Fruit fly (Drosophila melanogaster): Measurements from ENCODE around the gene Dpm3.

DNA sequence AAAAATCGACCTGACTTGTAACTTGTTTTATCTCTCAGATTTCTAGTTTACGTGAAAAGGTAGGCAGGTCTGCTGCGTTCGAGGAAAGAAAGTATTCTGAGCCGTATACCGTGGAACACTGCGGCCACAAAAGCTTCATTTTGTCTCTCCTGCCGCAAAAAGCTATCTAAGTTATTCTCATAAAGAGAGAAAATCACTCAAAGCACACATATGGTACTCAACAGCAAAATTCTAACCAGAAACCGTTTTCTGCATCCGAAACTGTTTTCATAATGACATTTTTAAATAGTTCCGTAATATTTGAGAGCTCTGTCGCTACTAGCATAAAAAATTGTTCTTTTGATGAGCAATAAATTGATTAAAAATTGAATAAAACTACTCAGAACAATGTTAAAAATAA, 23.2 kb downstream of the Dpm3 start, which contains the start of the genes CG9813 and CG8870:
- TF ChIP-seq CG1620 (GFP tag; optimal IDR thresholded peaks at IDR 0.05) = no peak
- no peak for TF ChIP-seq CG33017 (tag; optimal IDR thresholded peaks at IDR 0.05)
- TF ChIP-seq Mnt (GFP tag; optimal IDR thresholded peaks at IDR 0.05) = no peak
- TF ChIP-seq CG11617 (GFP tag; optimal IDR thresholded peaks at IDR 0.05) = no peak
- no peak for TF ChIP-seq CG5204 (GFP tag; optimal IDR thresholded peaks at IDR 0.05)
- no peak for TF ChIP-seq cic (GFP tag; optimal IDR thresholded peaks at IDR 0.05)
- no peak for TF ChIP-seq kay (GFP tag; ENCODE audit: borderline replicate concordance)
- TF ChIP-seq Crg-1 (GFP tag; optimal IDR thresholded peaks at IDR 0.05) = no peak
- no peak for TF ChIP-seq CG7045 (GFP tag; optimal IDR thresholded peaks at IDR 0.05)
- no peak for TF ChIP-seq tj (GFP tag; optimal IDR thresholded peaks at IDR 0.05)
- TF ChIP-seq Clk (GFP tag; optimal IDR thresholded peaks at IDR 0.05) = no peak
- no peak for TF ChIP-seq CG14711 (tag; optimal IDR thresholded peaks at IDR 0.05)
- TF ChIP-seq Hr96 (GFP tag; optimal IDR thresholded peaks at IDR 0.05) = no peak
- TF ChIP-seq toe (GFP tag; optimal IDR thresholded peaks at IDR 0.05) = no peak

Measured in whole organism, adult.